Worm (Caenorhabditis elegans) whole organism, young adult: ENCODE data around the gene svop-1.

Experiments
- B0035.1 ChIP-seq: sonication (generic microtip); optimal IDR thresholded peaks from 2 replicates; lab custom pipeline; 2016; ENCODE audit warnings: missing genetic modification characterization, mild to moderate bottlenecking, missing compliant biosample characterization, missing genotype, missing genetic modification reagents
- F10E7.11 ChIP-seq: sonication (generic microtip); optimal IDR thresholded peaks from 2 replicates; lab custom pipeline; 2017; ENCODE audit warnings: mild to moderate bottlenecking, missing genetic modification characterization, moderate library complexity, missing compliant biosample characterization
- F49E8.2 ChIP-seq: sonication (generic microtip); optimal IDR thresholded peaks from 3 replicates; lab custom pipeline; 2017; ENCODE audit warnings: missing genetic modification characterization, mild to moderate bottlenecking, missing compliant biosample characterization, antibody characterized with exemption, moderate library complexity; ENCODE audit not compliant: insufficient read depth
- Y53F4B.3 ChIP-seq: fragments of 200-800 bp; sonication (Bioruptor generic); IDR thresholded peaks from 2 replicates; pipeline ENCODE4 v1.3.6; 2022; ENCODE audit warnings: missing genetic modification reagents, missing genetic modification characterization, missing compliant biosample characterization
- Y56A3A.18 ChIP-seq: fragments of 200-800 bp; sonication (Bioruptor generic); IDR thresholded peaks from 2 replicates; pipeline ENCODE4 v1.3.6; 2022; ENCODE audit warnings: missing genetic modification reagents, missing genetic modification characterization, missing compliant biosample characterization
- Y79H2A.3 ChIP-seq: fragments of 200-800 bp; sonication (Bioruptor generic); conservative IDR thresholded peaks from 2 replicates; pipeline ENCODE4 v1.3.6; 2022; ENCODE audit warnings: missing genetic modification reagents, missing genetic modification characterization, missing compliant biosample characterization
- ama-1 ChIP-seq, 3 experiments: fragments of 150-350 bp in 1 of 3; sonication (generic microtip) in 2 of 3; optimal IDR thresholded peaks; 2 replicates each; lab custom pipeline; 2014 to 2018; ENCODE audit warnings: missing biosample characterization in 2 of 3, missing genetic modification characterization in 2 of 3, missing genetic modification reagents in 2 of 3
- bed-1 ChIP-seq: fragments of 200-800 bp; sonication (Bioruptor generic); IDR thresholded peaks from 2 replicates; pipeline ENCODE4 v1.3.6; 2022; ENCODE audit warnings: missing genetic modification reagents, missing genetic modification characterization, missing compliant biosample characterization
- hmg-1.2 ChIP-seq: fragments of 200-800 bp; sonication (Bioruptor generic); IDR thresholded peaks from 2 replicates; pipeline ENCODE4 v1.3.6; 2022; ENCODE audit warnings: missing genetic modification reagents, missing genetic modification characterization, missing compliant biosample characterization
- rcor-1 ChIP-seq: fragments of 200-800 bp; sonication (Bioruptor generic); IDR thresholded peaks from 2 replicates; pipeline ENCODE4 v1.3.6; 2022; ENCODE audit warnings: missing genetic modification reagents, missing genetic modification characterization, missing compliant biosample characterization
- snpc-1.1 ChIP-seq: sonication (generic microtip); optimal IDR thresholded peaks from 2 replicates; lab custom pipeline; 2017; ENCODE audit warnings: missing genetic modification characterization, mild to moderate bottlenecking, missing compliant biosample characterization, antibody characterized with exemption, moderate library complexity, missing genotype, missing genetic modification reagents; ENCODE audit not compliant: insufficient read depth
- unc-130 ChIP-seq: sonication (generic microtip); optimal IDR thresholded peaks from 2 replicates; lab custom pipeline; 2016; ENCODE audit warnings: missing genetic modification reagents, missing genetic modification characterization, missing compliant biosample characterization
- unc-62 ChIP-seq: fragments of 150-350 bp; optimal IDR thresholded peaks from 2 replicates; lab custom pipeline; 2014; ENCODE audit warnings: missing biosample characterization, missing genetic modification reagents, missing genetic modification characterization
- xnd-1 ChIP-seq: sonication (generic microtip); optimal IDR thresholded peaks from 2 replicates; lab custom pipeline; 2016; ENCODE audit warnings: missing genotype, missing genetic modification reagents, missing genetic modification characterization, missing compliant biosample characterization

- TF ChIP-seq Y56A3A.18 (no peak), unc-130 (GFP tag; lab: Kevin White, UChicago) (no peak), B0035.1 (tag; lab: Kevin White, UChicago) (no peak), Y53F4B.3 (GFP tag; lab: Robert Waterston, UW) (no peak), F10E7.11 (no peak), ama-1 (optimal IDR thresholded peaks at IDR 0.05; lab: Kevin White, UChicago) (no peak), ama-1 (GFP tag; optimal IDR thresholded peaks at IDR 0.05; lab: Kevin White, UChicago) (no peak), F49E8.2 (tag; lab: Kevin White, UChicago) (no peak), hmg-1.2 (no peak), unc-62 (GFP tag; lab: Kevin White, UChicago) (no peak), Y79H2A.3 (no peak), bed-1 (GFP tag; lab: Robert Waterston, UW) (no peak), snpc-1.1 (tag; lab: Kevin White, UChicago) (no peak), rcor-1 (no peak), xnd-1 (no peak)
These were observed 41.2 kb downstream of the svop-1 start for ce11 chrIII:8844137-8844536.
